Worm (Caenorhabditis elegans): ENCODE data around the gene Y14H12A.2.

The Y14H12A.2 gene

ce11 chrII:3986906-3987305 lies 2.6 kb downstream of the Y14H12A.2 start, which contains the start of gene K10G6.5:
Gene K10G6.5 (plus strand): TSS chrII:3987250.
- no peak for TF ChIP-seq hmg-4 (GFP tag; optimal IDR thresholded peaks at IDR 0.05)
- TF ChIP-seq ceh-36 (tag; optimal IDR thresholded peaks at IDR 0.05) = no peak
- no peak for TF ChIP-seq hmbx-1 (tag; optimal IDR thresholded peaks at IDR 0.05)
- TF ChIP-seq ceh-13 (GFP tag; optimal IDR thresholded peaks at IDR 0.05) = no peak
- no peak for TF ChIP-seq sea-1 (GFP tag; conservative IDR thresholded peaks at IDR 0.05)
- no peak for TF ChIP-seq scrt-1 (GFP tag; IDR thresholded peaks at IDR 0.05)
- TF ChIP-seq hnd-1 (tag; optimal IDR thresholded peaks at IDR 0.05) = no peak
- TF ChIP-seq flt-1 (GFP tag; IDR thresholded peaks at IDR 0.05) = no peak
- no peak for TF ChIP-seq ets-7 (tag; optimal IDR thresholded peaks at IDR 0.05)
- TF ChIP-seq F13C5.2 (tag; optimal IDR thresholded peaks at IDR 0.05) = no peak
- no peak for TF ChIP-seq B0310.2 (tag; optimal IDR thresholded peaks at IDR 0.05)
- no peak for TF ChIP-seq tbx-37 (GFP tag; conservative IDR thresholded peaks at IDR 0.05)
- no peak for TF ChIP-seq tra-4 (tag; optimal IDR thresholded peaks at IDR 0.05)
- TF ChIP-seq ama-1 (optimal IDR thresholded peaks at IDR 0.05) = no peak
- TF ChIP-seq tbx-11 (GFP tag; IDR thresholded peaks at IDR 0.05) = no peak

ce11 chrII:3984242-3984641 lies 5.2 kb downstream of the Y14H12A.2 start:
- TF ChIP-seq ceh-13 (GFP tag; optimal IDR thresholded peaks at IDR 0.05) (no peak), F13C5.2 (tag; optimal IDR thresholded peaks at IDR 0.05) (no peak), hmbx-1 (tag; optimal IDR thresholded peaks at IDR 0.05) (no peak), ceh-36 (tag; optimal IDR thresholded peaks at IDR 0.05) (peak; percentile 88), ama-1 (optimal IDR thresholded peaks at IDR 0.05) (no peak), sea-1 (GFP tag; conservative IDR thresholded peaks at IDR 0.05) (no peak)

ce11 chrII:3982313-3982712 lies 7.2 kb downstream of the Y14H12A.2 start, which contains the start of gene lin-31:
Gene lin-31 (plus strand): TSS chrII:3982549.
- TF ChIP-seq B0310.2 (tag; optimal IDR thresholded peaks at IDR 0.05) (no peak), pes-1 (GFP tag; IDR thresholded peaks at IDR 0.05) (no peak)

ce11 chrII:3980373-3980772 lies 9.1 kb downstream of the Y14H12A.2 start:
- TF ChIP-seq tbx-11 (GFP tag; IDR thresholded peaks at IDR 0.05) (no peak), B0310.2 (tag; optimal IDR thresholded peaks at IDR 0.05) (no peak), pes-1 (GFP tag; IDR thresholded peaks at IDR 0.05) (no peak), ceh-13 (GFP tag; optimal IDR thresholded peaks at IDR 0.05) (no peak), hmg-4 (GFP tag; optimal IDR thresholded peaks at IDR 0.05) (no peak), hnd-1 (tag; optimal IDR thresholded peaks at IDR 0.05) (no peak), scrt-1 (GFP tag; IDR thresholded peaks at IDR 0.05) (no peak), ceh-36 (tag; optimal IDR thresholded peaks at IDR 0.05) (no peak), aly-1 (tag; optimal IDR thresholded peaks at IDR 0.05) (no peak), hmbx-1 (tag; optimal IDR thresholded peaks at IDR 0.05) (no peak), tra-4 (tag; optimal IDR thresholded peaks at IDR 0.05) (no peak), sea-1 (GFP tag; conservative IDR thresholded peaks at IDR 0.05) (no peak), flt-1 (GFP tag; IDR thresholded peaks at IDR 0.05) (no peak), tbx-37 (GFP tag; conservative IDR thresholded peaks at IDR 0.05) (no peak)

ce11 chrII:3978198-3978597 lies 11.3 kb downstream of the Y14H12A.2 start:
- TF ChIP-seq hmbx-1 (tag; optimal IDR thresholded peaks at IDR 0.05) (no peak), tbx-37 (GFP tag; conservative IDR thresholded peaks at IDR 0.05) (no peak), pes-1 (GFP tag; IDR thresholded peaks at IDR 0.05) (no peak), ama-1 (optimal IDR thresholded peaks at IDR 0.05) (no peak), hmg-4 (GFP tag; optimal IDR thresholded peaks at IDR 0.05) (no peak), ceh-36 (tag; optimal IDR thresholded peaks at IDR 0.05) (no peak), B0310.2 (tag; optimal IDR thresholded peaks at IDR 0.05) (no peak), ets-7 (tag; optimal IDR thresholded peaks at IDR 0.05) (no peak), aly-1 (tag; optimal IDR thresholded peaks at IDR 0.05) (no peak), scrt-1 (GFP tag; IDR thresholded peaks at IDR 0.05) (no peak), sea-1 (GFP tag; conservative IDR thresholded peaks at IDR 0.05) (no peak), F13C5.2 (tag; optimal IDR thresholded peaks at IDR 0.05) (no peak), ceh-13 (GFP tag; optimal IDR thresholded peaks at IDR 0.05) (no peak)

ce11 chrII:3975942-3976341 lies 13.5 kb downstream of the Y14H12A.2 start, which contains the start of gene dos-2:
Gene dos-2 (plus strand): TSS chrII:3976242.
- TF ChIP-seq flt-1 (GFP tag; IDR thresholded peaks at IDR 0.05) (no peak), hmg-4 (GFP tag; optimal IDR thresholded peaks at IDR 0.05) (no peak), pes-1 (GFP tag; IDR thresholded peaks at IDR 0.05) (no peak), ceh-13 (GFP tag; optimal IDR thresholded peaks at IDR 0.05) (no peak), scrt-1 (GFP tag; IDR thresholded peaks at IDR 0.05) (no peak), aly-1 (tag; optimal IDR thresholded peaks at IDR 0.05) (no peak), ama-1 (optimal IDR thresholded peaks at IDR 0.05) (no peak), sea-1 (GFP tag; conservative IDR thresholded peaks at IDR 0.05) (no peak), tbx-37 (GFP tag; conservative IDR thresholded peaks at IDR 0.05) (no peak), ets-7 (tag; optimal IDR thresholded peaks at IDR 0.05) (no peak), tbx-11 (GFP tag; IDR thresholded peaks at IDR 0.05) (no peak), hnd-1 (tag; optimal IDR thresholded peaks at IDR 0.05) (no peak), B0310.2 (tag; optimal IDR thresholded peaks at IDR 0.05) (no peak), hmbx-1 (tag; optimal IDR thresholded peaks at IDR 0.05) (no peak), ceh-36 (tag; optimal IDR thresholded peaks at IDR 0.05) (no peak), F13C5.2 (tag; optimal IDR thresholded peaks at IDR 0.05) (no peak), tra-4 (tag; optimal IDR thresholded peaks at IDR 0.05) (no peak)

ce11 chrII:3974953-3975352 lies 14.5 kb downstream of the Y14H12A.2 start, which contains the start of gene cank-26:
Gene cank-26 (minus strand): TSS chrII:3975065.
- TF ChIP-seq hmg-4 (GFP tag; optimal IDR thresholded peaks at IDR 0.05) (no peak), tbx-37 (GFP tag; conservative IDR thresholded peaks at IDR 0.05) (no peak), ceh-36 (tag; optimal IDR thresholded peaks at IDR 0.05) (no peak), sea-1 (GFP tag; conservative IDR thresholded peaks at IDR 0.05) (no peak), hnd-1 (tag; optimal IDR thresholded peaks at IDR 0.05) (no peak), tra-4 (tag; optimal IDR thresholded peaks at IDR 0.05) (no peak)

ce11 chrII:3972153-3972552 lies 17.3 kb downstream of the Y14H12A.2 start, which contains the start of gene K10G6.9:
Gene K10G6.9 (plus strand): TSS chrII:3972262.
- TF ChIP-seq hmbx-1 (tag; optimal IDR thresholded peaks at IDR 0.05) (no peak), B0310.2 (tag; optimal IDR thresholded peaks at IDR 0.05) (no peak), flt-1 (GFP tag; IDR thresholded peaks at IDR 0.05) (no peak), ceh-13 (GFP tag; optimal IDR thresholded peaks at IDR 0.05) (no peak), ceh-36 (tag; optimal IDR thresholded peaks at IDR 0.05) (no peak), hnd-1 (tag; optimal IDR thresholded peaks at IDR 0.05) (no peak), tbx-11 (GFP tag; IDR thresholded peaks at IDR 0.05) (no peak), F13C5.2 (tag; optimal IDR thresholded peaks at IDR 0.05) (no peak), tra-4 (tag; optimal IDR thresholded peaks at IDR 0.05) (no peak)
